Fruit fly (Drosophila melanogaster): Measurements from ENCODE around the gene CG34408.

The CG34408 gene

dm6 chrX:10263165-10263956 is 43.5 kb downstream of the CG34408 start, which contains the start of gene Hk:
Hk (minus strand) TSS chrX:10263485.
- TF ChIP-seq Eip93F (GFP tag; optimal IDR thresholded peaks at IDR 0.05) (no peak), CG1621 (tag; optimal IDR thresholded peaks at IDR 0.05) (peak; percentile 83), Hr4 (GFP tag; optimal IDR thresholded peaks at IDR 0.05) (peak; percentile 93), Ets96B (tag; optimal IDR thresholded peaks at IDR 0.05) (peak; percentile 88), Eip78C (GFP tag) (peak; percentile 96), CG3919 (GFP tag; optimal IDR thresholded peaks at IDR 0.05) (peak; percentile 88), CG6163 (GFP tag; IDR thresholded peaks at IDR 0.05) (peak; percentile 91), CG8632 (GFP tag; optimal IDR thresholded peaks at IDR 0.05) (peak; percentile 75), net (GFP tag; optimal IDR thresholded peaks at IDR 0.05) (peak; percentile 87), CG15336 (GFP tag; IDR thresholded peaks at IDR 0.05) (peak; percentile 95), CG6854 (GFP tag; optimal IDR thresholded peaks at IDR 0.05) (no peak), Sox14 (GFP tag; optimal IDR thresholded peaks at IDR 0.05) (peak; percentile 89), Hr39 (GFP tag; optimal IDR thresholded peaks at IDR 0.05) (peak; percentile 73), Sox102F (GFP tag; optimal IDR thresholded peaks at IDR 0.05) (peak; percentile 60), OdsH (GFP tag; optimal IDR thresholded peaks at IDR 0.05) (peak; percentile 92), Lpt (GFP tag; optimal IDR thresholded peaks at IDR 0.05) (peak; percentile 88), svp (GFP tag) (peak; percentile 78), Ets21C (GFP tag; optimal IDR thresholded peaks at IDR 0.05) (peak; percentile 36), CG11294 (GFP tag; IDR thresholded peaks at IDR 0.05) (peak; percentile 89), Eip75B (GFP tag; optimal IDR thresholded peaks at IDR 0.05) (peak; percentile 86), dac (GFP tag; optimal IDR thresholded peaks at IDR 0.05) (peak; percentile 73), CG3032 (tag; optimal IDR thresholded peaks at IDR 0.05) (peak; percentile 80), CG10669 (GFP tag; optimal IDR thresholded peaks at IDR 0.05) (peak; percentile 88), salr (GFP tag; optimal IDR thresholded peaks at IDR 0.05) (peak; percentile 72 to 77), eg (GFP tag; IDR thresholded peaks at IDR 0.05) (peak; percentile 95), pdm3 (GFP tag; optimal IDR thresholded peaks at IDR 0.05) (peak; percentile 90), fd85E (GFP tag; optimal IDR thresholded peaks at IDR 0.05) (peak; percentile 36), spab (GFP tag; optimal IDR thresholded peaks at IDR 0.05) (peak; percentile 72), CG6792 (GFP tag; optimal IDR thresholded peaks at IDR 0.05) (peak; percentile 80), CG6276 (GFP tag; optimal IDR thresholded peaks at IDR 0.05) (peak; percentile 86), Smox (GFP tag; optimal IDR thresholded peaks at IDR 0.05) (peak; percentile 59), vri (GFP tag; optimal IDR thresholded peaks at IDR 0.05) (peak; percentile 48), Hr38 (GFP tag; optimal IDR thresholded peaks at IDR 0.05) (peak; percentile 36), Met (GFP tag; optimal IDR thresholded peaks at IDR 0.05) (peak; percentile 76), topi (GFP tag; optimal IDR thresholded peaks at IDR 0.05) (peak; percentile 76), CG31627 (GFP tag; optimal IDR thresholded peaks at IDR 0.05) (peak; percentile 63), fkh (GFP tag; optimal IDR thresholded peaks at IDR 0.05) (no peak), Blimp-1 (GFP tag; optimal IDR thresholded peaks at IDR 0.05) (no peak), Sox15 (GFP tag; optimal IDR thresholded peaks at IDR 0.05) (peak; percentile 56), ss (GFP tag; optimal IDR thresholded peaks at IDR 0.05) (peak; percentile 82 to 86), CG11762 (GFP tag; optimal IDR thresholded peaks at IDR 0.05; ENCODE audit: insufficient read depth) (peak; percentile 86), CG16779 (tag; optimal IDR thresholded peaks at IDR 0.05) (peak; percentile 78), CG8119 (GFP tag; IDR thresholded peaks at IDR 0.05) (peak; percentile 90), fd59A (GFP tag; optimal IDR thresholded peaks at IDR 0.05) (peak; percentile 76), acj6 (GFP tag; optimal IDR thresholded peaks at IDR 0.05) (peak; percentile 86), CG4318 (GFP tag; optimal IDR thresholded peaks at IDR 0.05) (peak; percentile 79), CG6808 (GFP tag; optimal IDR thresholded peaks at IDR 0.05) (peak; percentile 79), CG11902 (GFP tag; optimal IDR thresholded peaks at IDR 0.05) (peak; percentile 41), cyc (GFP tag; optimal IDR thresholded peaks at IDR 0.05) (peak; percentile 76), dsx (GFP tag; optimal IDR thresholded peaks at IDR 0.05; ENCODE audit: poor library complexity, severe bottlenecking) (peak; percentile 79)

All from whole organism, prepupa.